Worm (Caenorhabditis elegans) whole organism, late embryonic: Measurements from ENCODE around the gene Y110A2AL.1.

Source experiments
- C38D4.7 ChIP-seq: fragments of 200-800 bp; sonication (Bioruptor generic); optimal IDR thresholded peaks from 2 replicates; lab custom pipeline; 2018; ENCODE audit warnings: mild to moderate bottlenecking, missing genetic modification characterization, moderate library complexity, missing compliant biosample characterization
- ama-1 ChIP-seq: fragments of 150-350 bp; optimal IDR thresholded peaks from 2 replicates; lab custom pipeline; 2014
- ceh-2 ChIP-seq: sonication (generic microtip); optimal IDR thresholded peaks from 2 replicates; lab custom pipeline; 2016; ENCODE audit warnings: missing genotype, missing genetic modification characterization, missing compliant biosample characterization
- ceh-48 ChIP-seq: sonication (generic microtip); optimal IDR thresholded peaks from 2 replicates; lab custom pipeline; 2016; ENCODE audit warnings: missing genetic modification characterization, inconsistent platforms, missing compliant biosample characterization
- dve-1 ChIP-seq: sonication (generic microtip); optimal IDR thresholded peaks from 2 replicates; lab custom pipeline; 2017; ENCODE audit warnings: antibody characterized with exemption, mild to moderate bottlenecking, missing genetic modification characterization, missing compliant biosample characterization
- nfya-1 ChIP-seq: sonication (generic microtip); optimal IDR thresholded peaks from 2 replicates; lab custom pipeline; 2017; ENCODE audit warnings: missing genetic modification characterization, mild to moderate bottlenecking, missing compliant biosample characterization, antibody characterized with exemption, moderate library complexity
- nhr-11 ChIP-seq: fragments of 150-350 bp; optimal IDR thresholded peaks from 2 replicates; lab custom pipeline; 2014; ENCODE audit warnings: missing biosample characterization, missing genetic modification characterization
- nhr-232 ChIP-seq: sonication (generic microtip); optimal IDR thresholded peaks from 2 replicates; lab custom pipeline; 2016; ENCODE audit warnings: missing genetic modification characterization, missing compliant biosample characterization
- pag-3 ChIP-seq: sonication (generic microtip); optimal IDR thresholded peaks from 2 replicates; lab custom pipeline; 2016; ENCODE audit warnings: missing compliant biosample characterization, missing genetic modification characterization, borderline replicate concordance
- pax-1 ChIP-seq: fragments of 150-350 bp; optimal IDR thresholded peaks from 2 replicates; lab custom pipeline; 2014; ENCODE audit warnings: missing biosample characterization, missing genetic modification characterization
- pha-4 ChIP-seq: fragments of 150-350 bp; optimal IDR thresholded peaks from 2 replicates; lab custom pipeline; 2018; ENCODE audit warnings: missing biosample characterization, missing genetic modification reagents, missing genetic modification characterization
- pros-1 ChIP-seq: fragments of 150-350 bp; optimal IDR thresholded peaks from 2 replicates; lab custom pipeline; 2014; ENCODE audit warnings: missing biosample characterization, missing genetic modification reagents, missing genetic modification characterization
- sox-4 ChIP-seq: sonication (generic microtip); optimal IDR thresholded peaks from 2 replicates; lab custom pipeline; 2017; ENCODE audit warnings: mild to moderate bottlenecking, missing genetic modification characterization, inconsistent platforms, missing compliant biosample characterization
- unc-55 ChIP-seq: sonication (generic microtip); optimal IDR thresholded peaks from 2 replicates; lab custom pipeline; 2017; ENCODE audit warnings: missing biosample characterization, missing genetic modification reagents, missing genetic modification characterization

- TF ChIP-seq ceh-48 (tag; lab: Kevin White, UChicago) (no peak), nhr-232 (tag; lab: Kevin White, UChicago) (no peak), pros-1 (tag; lab: Kevin White, UChicago) (no peak), pha-4 (tag; lab: Kevin White, UChicago) (no peak), ceh-2 (tag; lab: Kevin White, UChicago) (no peak), dve-1 (no peak), nhr-11 (tag; lab: Kevin White, UChicago) (no peak), pag-3 (tag; lab: Kevin White, UChicago) (no peak), C38D4.7 (GFP tag; lab: Kevin White, UChicago) (no peak), pax-1 (tag; lab: Kevin White, UChicago) (no peak), ama-1 (lab: Kevin White, UChicago) (no peak), unc-55 (GFP tag; lab: Kevin White, UChicago) (no peak), nfya-1 (no peak), sox-4 (tag; lab: Kevin White, UChicago) (no peak)
Measured at ce11 chrII:2867701-2868100, 7.2 kb upstream of the Y110A2AL.1 start, which contains the start of gene Y110A2AL.2.
